Worm (Caenorhabditis elegans) whole organism, L4 larva: ENCODE measurements around the gene F43C11.7.

Experiments
- Y75B8A.6 ChIP-seq: fragments of 200-800 bp; sonication (Bioruptor generic); IDR thresholded peaks from 2 replicates; pipeline ENCODE4 v1.3.6; 2022; ENCODE audit warnings: missing genetic modification reagents, missing genetic modification characterization, missing compliant biosample characterization
- ceh-82 ChIP-seq: sonication (generic microtip); optimal IDR thresholded peaks from 2 replicates; lab custom pipeline; 2017; ENCODE audit warnings: missing biosample characterization, missing genetic modification characterization
- nhr-10 ChIP-seq: fragments of 150-350 bp; optimal IDR thresholded peaks from 2 replicates; lab custom pipeline; 2014; ENCODE audit warnings: missing biosample characterization, missing genetic modification characterization
- unc-62 ChIP-seq, 3 experiments: fragments of 150-350 bp in 1 of 3; sonication (generic microtip); optimal IDR thresholded peaks in 2 of 3; peaks in 1 of 3; 1 replicate in 1 of 3; 2 replicates in 2 of 3; lab custom pipeline; 2014 to 2017; ENCODE audit warnings: missing biosample characterization in 3 of 3, missing genetic modification characterization in 3 of 3, missing genetic modification reagents in 3 of 3, missing genotype in 1 of 3

DNA sequence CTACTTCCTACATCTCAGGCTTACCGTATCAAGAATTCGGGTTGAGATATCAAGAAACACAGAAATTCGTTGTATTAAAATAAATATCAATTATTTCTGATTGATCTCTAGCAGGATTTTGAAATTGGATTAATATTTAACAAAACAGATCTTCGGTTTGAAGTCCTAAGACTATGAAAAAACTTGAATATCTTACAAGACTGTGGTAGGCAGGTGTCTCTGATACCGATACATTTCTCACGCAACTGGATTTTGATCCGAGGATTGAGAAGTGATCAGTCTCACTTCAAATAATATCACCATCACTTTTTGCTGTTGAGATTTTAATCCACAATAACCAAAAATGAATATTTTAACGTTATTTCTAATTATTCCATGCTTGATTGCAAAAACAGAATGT lies 11.0 kb downstream of the F43C11.7 start, which contains the start of gene F43C11.4:
- no peak for TF ChIP-seq unc-62 (GFP tag; optimal IDR thresholded peaks at IDR 0.05 in 1 of 2; lab: Kevin White, UChicago)
- TF ChIP-seq unc-62 (tag; optimal IDR thresholded peaks at IDR 0.05; lab: Kevin White, UChicago) = no peak
- no peak for TF ChIP-seq Y75B8A.6 (GFP tag; lab: Robert Waterston, UW)
- TF ChIP-seq ceh-82 (tag; lab: Kevin White, UChicago) = no peak
- TF ChIP-seq nhr-10 (tag; lab: Kevin White, UChicago) = no peak
